Fruit fly (Drosophila melanogaster) whole organism, embryonic: ENCODE measurements around the gene CAH3.

Experiments used
- ATbp ChIP-seq: fragments of 200-800 bp; sonication (Bioruptor generic); optimal IDR thresholded peaks from 2 replicates; lab custom pipeline; 2017; ENCODE audit warnings: missing biosample characterization, mild to moderate bottlenecking, missing genetic modification characterization, missing genetic modification reagents
- CG10543 ChIP-seq: fragments of 200-800 bp; sonication (Bioruptor generic); optimal IDR thresholded peaks from 3 replicates; lab custom pipeline; 2017; ENCODE audit warnings: missing biosample characterization, mild to moderate bottlenecking, missing genetic modification characterization, moderate library complexity
- CG10979 ChIP-seq: fragments of 200-800 bp; sonication (Bioruptor generic); optimal IDR thresholded peaks from 2 replicates; lab custom pipeline; 2018; ENCODE audit warnings: missing biosample characterization, mild to moderate bottlenecking, missing genetic modification characterization, moderate library complexity
- CG11696 ChIP-seq: fragments of 200-800 bp; sonication (Bioruptor generic); IDR thresholded peaks from 2 replicates; pipeline ENCODE4 v1.3.6; 2022; ENCODE audit warnings: missing biosample characterization, missing genetic modification characterization
- CG12071 ChIP-seq: fragments of 200-800 bp; sonication (Bioruptor generic); optimal IDR thresholded peaks from 3 replicates; lab custom pipeline; 2018; ENCODE audit warnings: missing biosample characterization, mild to moderate bottlenecking, missing genetic modification characterization
- CG12236 ChIP-seq: fragments of 200-800 bp; sonication (Bioruptor generic); optimal IDR thresholded peaks from 2 replicates; lab custom pipeline; 2016; ENCODE audit warnings: missing biosample characterization, missing genetic modification characterization
- CG12942 ChIP-seq: fragments of 200-800 bp; sonication (Bioruptor generic); optimal IDR thresholded peaks from 3 replicates; lab custom pipeline; 2016; ENCODE audit warnings: missing biosample characterization, missing genetic modification characterization
- CG14860 ChIP-seq: fragments of 200-800 bp; sonication (Bioruptor generic); IDR thresholded peaks from 3 replicates; pipeline ENCODE4 v1.3.6; 2022; ENCODE audit warnings: missing biosample characterization, missing genetic modification characterization; ENCODE audit not compliant: partially characterized antibody
- CG15011 ChIP-seq: fragments of 200-800 bp; sonication (Bioruptor generic); optimal IDR thresholded peaks from 3 replicates; lab custom pipeline; 2018; ENCODE audit warnings: missing biosample characterization, mild to moderate bottlenecking, missing genetic modification characterization
- CG1529 ChIP-seq: fragments of 200-800 bp; sonication (Bioruptor generic); optimal IDR thresholded peaks from 3 replicates; lab custom pipeline; 2018; ENCODE audit warnings: missing biosample characterization, missing genetic modification characterization
- CG17359 ChIP-seq: fragments of 200-800 bp; sonication (Bioruptor generic); optimal IDR thresholded peaks from 3 replicates; lab custom pipeline; 2018; ENCODE audit warnings: missing biosample characterization, mild to moderate bottlenecking, missing genetic modification characterization, moderate library complexity
- CG17829 ChIP-seq: fragments of 200-800 bp; optimal IDR thresholded peaks from 2 replicates; lab custom pipeline; 2019; ENCODE audit warnings: missing biosample characterization, mild to moderate bottlenecking, missing genetic modification characterization, moderate library complexity
- CG17912 ChIP-seq: fragments of 200-800 bp; sonication (Bioruptor generic); optimal IDR thresholded peaks from 2 replicates; lab custom pipeline; 2018; ENCODE audit warnings: missing biosample characterization, mild to moderate bottlenecking, missing genetic modification characterization
- CG2120 ChIP-seq: fragments of 200-800 bp; sonication (Bioruptor generic); optimal IDR thresholded peaks from 3 replicates; lab custom pipeline; 2016; ENCODE audit warnings: missing biosample characterization, missing genetic modification characterization
- CG2889 ChIP-seq: fragments of 200-800 bp; sonication (Bioruptor generic); IDR thresholded peaks from 3 replicates; pipeline ENCODE4 v1.3.6; 2022; ENCODE audit warnings: missing biosample characterization, missing genetic modification characterization
- CG30431 ChIP-seq: fragments of 200-800 bp; sonication (Bioruptor generic); optimal IDR thresholded peaks from 2 replicates; lab custom pipeline; 2017; ENCODE audit warnings: missing biosample characterization, missing genetic modification characterization
- CG31441 ChIP-seq: fragments of 200-800 bp; sonication (Bioruptor generic); IDR thresholded peaks from 2 replicates; pipeline ENCODE4 v1.3.6; 2022; ENCODE audit warnings: missing biosample characterization, missing genetic modification characterization
- CG32767 ChIP-seq: fragments of 200-800 bp; sonication (Bioruptor generic); IDR thresholded peaks from 2 replicates; pipeline ENCODE4 v1.3.6; 2022; ENCODE audit warnings: missing biosample characterization, missing genetic modification characterization
- CG33213 ChIP-seq: fragments of 200-800 bp; sonication (Bioruptor generic); optimal IDR thresholded peaks from 3 replicates; lab custom pipeline; 2016; ENCODE audit warnings: missing biosample characterization, missing genetic modification characterization
- CG33557 ChIP-seq: fragments of 200-800 bp; sonication (Bioruptor generic); optimal IDR thresholded peaks from 2 replicates; lab custom pipeline; 2019; ENCODE audit warnings: missing biosample characterization, mild to moderate bottlenecking, missing genetic modification characterization, moderate library complexity
- CG3407 ChIP-seq: fragments of 200-800 bp; sonication (Bioruptor generic); optimal IDR thresholded peaks from 2 replicates; lab custom pipeline; 2018; ENCODE audit warnings: missing biosample characterization, mild to moderate bottlenecking, missing genetic modification characterization
- CG3847 ChIP-seq: fragments of 200-800 bp; sonication (Bioruptor generic); IDR thresholded peaks from 2 replicates; pipeline ENCODE4 v1.3.6; 2022; ENCODE audit warnings: missing biosample characterization, missing genetic modification characterization
- CG4282 ChIP-seq: fragments of 200-800 bp; sonication (Bioruptor generic); optimal IDR thresholded peaks from 2 replicates; lab custom pipeline; 2016; ENCODE audit warnings: missing biosample characterization, missing genetic modification characterization
- CG4730 ChIP-seq: fragments of 200-800 bp; sonication (Bioruptor generic); IDR thresholded peaks from 2 replicates; pipeline ENCODE4 v1.3.6; 2022; ENCODE audit warnings: missing biosample characterization, missing genetic modification characterization
- CG4854 ChIP-seq: fragments of 200-800 bp; sonication (Bioruptor generic); optimal IDR thresholded peaks from 2 replicates; lab custom pipeline; 2016; ENCODE audit warnings: missing biosample characterization, missing genetic modification characterization, inconsistent platforms
- CG6683 ChIP-seq: fragments of 200-800 bp; sonication (Bioruptor generic); optimal IDR thresholded peaks from 2 replicates; lab custom pipeline; 2017; ENCODE audit warnings: missing biosample characterization, mild to moderate bottlenecking, missing genetic modification characterization, missing genetic modification reagents
- CG8089 ChIP-seq: fragments of 200-800 bp; sonication (Bioruptor generic); optimal IDR thresholded peaks from 3 replicates; lab custom pipeline; 2016; ENCODE audit warnings: missing biosample characterization, missing genetic modification characterization
- CG8359 ChIP-seq: fragments of 200-800 bp; sonication (Bioruptor generic); optimal IDR thresholded peaks from 2 replicates; lab custom pipeline; 2017; ENCODE audit warnings: missing biosample characterization, mild to moderate bottlenecking, missing genetic modification characterization, borderline replicate concordance
- CrebB ChIP-seq: fragments of 200-800 bp; sonication (Bioruptor generic); optimal IDR thresholded peaks from 3 replicates; lab custom pipeline; 2018; ENCODE audit warnings: missing biosample characterization, mild to moderate bottlenecking, missing genetic modification characterization
- Dref ChIP-seq: fragments of 200-800 bp; sonication (Bioruptor generic); IDR thresholded peaks from 2 replicates; pipeline ENCODE4 v1.3.6; 2022; ENCODE audit warnings: missing biosample characterization, missing genetic modification characterization
- HLH54F ChIP-seq: fragments of 200-800 bp; sonication (Bioruptor generic); optimal IDR thresholded peaks from 3 replicates; lab custom pipeline; 2016; ENCODE audit warnings: missing biosample characterization, missing genetic modification characterization
- Hand ChIP-seq: fragments of 200-800 bp; sonication (Bioruptor generic); optimal IDR thresholded peaks from 2 replicates; lab custom pipeline; 2017; ENCODE audit warnings: mild to moderate bottlenecking, missing biosample characterization, missing genetic modification reagents, missing genetic modification characterization
- Hr3 ChIP-seq: fragments of 200-800 bp; sonication (Bioruptor generic); optimal IDR thresholded peaks from 3 replicates; lab custom pipeline; 2016; ENCODE audit warnings: missing biosample characterization, missing genetic modification characterization
- bab2 ChIP-seq: fragments of 200-800 bp; sonication (Bioruptor generic); optimal IDR thresholded peaks from 2 replicates; lab custom pipeline; 2016; ENCODE audit warnings: missing biosample characterization, missing genetic modification characterization
- eyg ChIP-seq: fragments of 200-800 bp; sonication (Bioruptor generic); optimal IDR thresholded peaks from 3 replicates; lab custom pipeline; 2016; ENCODE audit warnings: missing biosample characterization, missing genetic modification characterization
- gfzf ChIP-seq: fragments of 200-800 bp; sonication (Bioruptor generic); optimal IDR thresholded peaks from 2 replicates; lab custom pipeline; 2016; ENCODE audit warnings: missing biosample characterization, mild to moderate bottlenecking, missing genetic modification characterization, moderate library complexity
- gsb ChIP-seq: fragments of 200-800 bp; sonication (Bioruptor generic); IDR thresholded peaks from 2 replicates; pipeline ENCODE4 v1.3.6; 2022; ENCODE audit warnings: missing biosample characterization, missing genetic modification characterization
- gsb-n ChIP-seq: fragments of 200-800 bp; sonication (Bioruptor generic); optimal IDR thresholded peaks from 3 replicates; lab custom pipeline; 2018; ENCODE audit warnings: missing biosample characterization, mild to moderate bottlenecking, missing genetic modification characterization
- ham ChIP-seq: fragments of 200-800 bp; sonication (Bioruptor generic); IDR thresholded peaks from 2 replicates; pipeline ENCODE4 v1.3.6; 2022; ENCODE audit warnings: missing biosample characterization, missing genetic modification characterization
- mld ChIP-seq: fragments of 200-800 bp; sonication (Bioruptor generic); IDR thresholded peaks from 3 replicates; pipeline ENCODE4 v1.3.6; 2022; ENCODE audit warnings: missing biosample characterization, missing genetic modification characterization; ENCODE audit not compliant: partially characterized antibody
- nom ChIP-seq: fragments of 200-800 bp; sonication (Bioruptor generic); optimal IDR thresholded peaks from 2 replicates; lab custom pipeline; 2017; ENCODE audit warnings: missing biosample characterization, missing genetic modification characterization, mild to moderate bottlenecking, moderate library complexity, missing genetic modification reagents
- odd ChIP-seq: fragments of 200-800 bp; sonication (Bioruptor generic); optimal IDR thresholded peaks from 2 replicates; lab custom pipeline; 2017; ENCODE audit warnings: missing biosample characterization, mild to moderate bottlenecking, missing genetic modification characterization
- salm ChIP-seq: fragments of 200-800 bp; sonication (Bioruptor generic); optimal IDR thresholded peaks from 2 replicates; lab custom pipeline; 2018; ENCODE audit warnings: missing biosample characterization, mild to moderate bottlenecking, missing genetic modification characterization
- sens ChIP-seq: fragments of 200-800 bp; sonication (Bioruptor generic); peaks from one replicate; lab custom pipeline; 2016; ENCODE audit warnings: missing biosample characterization, missing genetic modification characterization
- slbo ChIP-seq: fragments of 200-800 bp; sonication (Bioruptor generic); IDR thresholded peaks from 2 replicates; pipeline ENCODE4 v1.3.6; 2022; ENCODE audit warnings: missing biosample characterization, missing genetic modification characterization
- sna ChIP-seq: fragments of 200-800 bp; sonication (Bioruptor generic); IDR thresholded peaks from 2 replicates; pipeline ENCODE4 v1.3.6; 2022; ENCODE audit warnings: missing biosample characterization, missing genetic modification characterization; ENCODE audit not compliant: partially characterized antibody
- tna ChIP-seq: fragments of 200-800 bp; sonication (Bioruptor generic); IDR thresholded peaks from 2 replicates; pipeline ENCODE4 v1.3.6; 2022; ENCODE audit warnings: missing biosample characterization, missing genetic modification characterization; ENCODE audit not compliant: partially characterized antibody
- tup ChIP-seq: fragments of 200-800 bp; sonication (Bioruptor generic); optimal IDR thresholded peaks from 2 replicates; lab custom pipeline; 2016; ENCODE audit warnings: missing biosample characterization, mild to moderate bottlenecking, missing genetic modification characterization, moderate library complexity
- wdn ChIP-seq: fragments of 200-800 bp; sonication (Bioruptor generic); IDR thresholded peaks from 2 replicates; pipeline ENCODE4 v1.3.6; 2022; ENCODE audit warnings: missing biosample characterization, missing genetic modification characterization

Gene CAH3

dm6 chrX:8656550-8657431, 24.3 kb upstream of the CAH3 start (continued):
- peak; percentile 89 for TF ChIP-seq CG10979
- peak; percentile 35 for TF ChIP-seq nom (GFP tag; lab: Kevin White, UChicago)
- TF ChIP-seq CG33213 (GFP tag; lab: Kevin White, UChicago): peak; percentile 60
- no peak for TF ChIP-seq CG32767
- TF ChIP-seq odd: peak; percentile 41
- peak; percentile 63 for TF ChIP-seq ATbp
- peak; percentile 27 for TF ChIP-seq CG4282 (GFP tag; lab: Kevin White, UChicago)
- peak; percentile 92 for TF ChIP-seq CG33557 (GFP tag; lab: Kevin White, UChicago)
- TF ChIP-seq eyg (GFP tag; lab: Kevin White, UChicago): peak; percentile 11
- peak; percentile 68 for TF ChIP-seq CG1529 (GFP tag; lab: Kevin White, UChicago)
- TF ChIP-seq gsb (GFP tag; lab: Robert Waterston, UW): 0 out of 2 replicates have a peak, but pooled peaks have one; percentile 23
- peak; percentile 86 for TF ChIP-seq CG17829 (tag; lab: Kevin White, UChicago)
- peak; percentile 62 for TF ChIP-seq CG3407 (GFP tag; lab: Kevin White, UChicago)
- TF ChIP-seq CG2120: no peak
- TF ChIP-seq CG4854: peak; percentile 43
- no peak for TF ChIP-seq slbo (GFP tag; lab: Robert Waterston, UW)
- TF ChIP-seq CG3847 (GFP tag; lab: Robert Waterston, UW): peak; percentile 44
- TF ChIP-seq CG15011: peak; percentile 22
- no peak for TF ChIP-seq wdn (GFP tag; lab: Robert Waterston, UW)
- TF ChIP-seq CG30431 (GFP tag; lab: Kevin White, UChicago): peak; percentile 83
- TF ChIP-seq CG8359 (GFP tag; lab: Kevin White, UChicago): peak; percentile 47
- TF ChIP-seq CG11696 (GFP tag; lab: Robert Waterston, UW): no peak
- TF ChIP-seq HLH54F: peak; percentile 26
- TF ChIP-seq Hand (GFP tag; lab: Kevin White, UChicago): no peak
- peak; percentile 66 for TF ChIP-seq CG4730
- no peak for TF ChIP-seq CG6683 (GFP tag; lab: Kevin White, UChicago)
- TF ChIP-seq sna (GFP tag; lab: Robert Waterston, UW): no peak
- no peak for TF ChIP-seq ham (GFP tag; lab: Robert Waterston, UW)
- peak; percentile 72 for TF ChIP-seq CG8089 (GFP tag; lab: Kevin White, UChicago)
- peak; percentile 42 for TF ChIP-seq salm (tag; lab: Kevin White, UChicago)
- TF ChIP-seq CrebB (tag; lab: Kevin White, UChicago): peak; percentile 43
- TF ChIP-seq CG2889 (GFP tag; lab: Robert Waterston, UW): 0 out of 3 replicates have a peak, but pooled peaks have one; percentile 41
- TF ChIP-seq gfzf (GFP tag; lab: Kevin White, UChicago): no peak
- no peak for TF ChIP-seq mld (GFP tag; lab: Robert Waterston, UW)
- peak; percentile 13 for TF ChIP-seq CG12071 (GFP tag; lab: Kevin White, UChicago)
- no peak for TF ChIP-seq tna (GFP tag; lab: Robert Waterston, UW)
- TF ChIP-seq gsb-n (tag; lab: Kevin White, UChicago): peak; percentile 64
- no peak for TF ChIP-seq tup
- peak; percentile 60 for TF ChIP-seq CG12236
- TF ChIP-seq CG14860: no peak
- no peak for TF ChIP-seq Dref (GFP tag; lab: Robert Waterston, UW)
- TF ChIP-seq CG12942: peak; percentile 59
- TF ChIP-seq Hr3 (GFP tag; lab: Kevin White, UChicago): peak; percentile 50
- TF ChIP-seq CG10543 (GFP tag; lab: Kevin White, UChicago): no peak
- TF ChIP-seq sens: peak; percentile 96
- TF ChIP-seq CG31441 (GFP tag; lab: Robert Waterston, UW): peak; percentile 77
- TF ChIP-seq CG17912 (GFP tag; lab: Kevin White, UChicago): no peak
- TF ChIP-seq bab2: peak; percentile 69
- TF ChIP-seq CG17359: peak; percentile 46
